Worm (Caenorhabditis elegans) whole organism, L1 larva: ENCODE measurements around the gene C05G5.5.

ENCODE experiments used
- C04F5.9 ChIP-seq: sonication (generic microtip); optimal IDR thresholded peaks from 2 replicates; lab custom pipeline; 2016; ENCODE audit warnings: missing genetic modification characterization, missing compliant biosample characterization
- F16B12.6 ChIP-seq: fragments of 150-350 bp; optimal IDR thresholded peaks from 2 replicates; lab custom pipeline; 2014; ENCODE audit warnings: missing biosample characterization, missing genetic modification characterization
- Y116A8C.19 ChIP-seq: sonication (generic microtip); optimal IDR thresholded peaks from 2 replicates; lab custom pipeline; 2016; ENCODE audit warnings: missing compliant biosample characterization, missing genetic modification characterization, borderline replicate concordance
- aha-1 ChIP-seq: fragments of 150-350 bp; optimal IDR thresholded peaks from 2 replicates; lab custom pipeline; 2014; ENCODE audit warnings: missing biosample characterization, missing genetic modification characterization
- alr-1 ChIP-seq: fragments of 200-800 bp; sonication (Bioruptor generic); optimal IDR thresholded peaks from 2 replicates; lab custom pipeline; 2018; ENCODE audit warnings: borderline replicate concordance, mild to moderate bottlenecking, missing genetic modification characterization, missing compliant biosample characterization
- ama-1 ChIP-seq: fragments of 150-350 bp; optimal IDR thresholded peaks from 2 replicates; lab custom pipeline; 2014
- ceh-63 ChIP-seq: fragments of 200-800 bp; sonication (Bioruptor generic); optimal IDR thresholded peaks from 2 replicates; lab custom pipeline; 2018; ENCODE audit warnings: mild to moderate bottlenecking, missing genetic modification characterization, missing compliant biosample characterization
- ceh-8 ChIP-seq: fragments of 200-800 bp; sonication (Bioruptor generic); optimal IDR thresholded peaks from 2 replicates; lab custom pipeline; 2018; ENCODE audit warnings: mild to moderate bottlenecking, missing genetic modification characterization, moderate library complexity, missing compliant biosample characterization
- ceh-82 ChIP-seq, 3 experiments: fragments of 150-350 bp in 1 of 3; sonication (generic microtip) in 2 of 3; optimal IDR thresholded peaks; 2 replicates each; lab custom pipeline; 2014 to 2017; ENCODE audit warnings: missing biosample characterization in 3 of 3, missing genetic modification characterization in 3 of 3
- ceh-90 ChIP-seq: sonication (generic microtip); optimal IDR thresholded peaks from 2 replicates; lab custom pipeline; 2016; ENCODE audit warnings: missing genetic modification characterization, missing compliant biosample characterization
- ces-1 ChIP-seq: fragments of 150-350 bp; optimal IDR thresholded peaks from 2 replicates; lab custom pipeline; 2014; ENCODE audit warnings: missing biosample characterization, missing genetic modification reagents, missing genetic modification characterization
- dpl-1 ChIP-seq, 3 experiments: fragments of 150-350 bp in 2 of 3; sonication (generic microtip) in 1 of 3; optimal IDR thresholded peaks; 2 replicates each; lab custom pipeline; 2014 to 2017; ENCODE audit warnings: missing biosample characterization in 3 of 3, missing genetic modification characterization in 3 of 3, missing genetic modification reagents in 3 of 3
- dsc-1 ChIP-seq: sonication (generic microtip); optimal IDR thresholded peaks from 2 replicates; lab custom pipeline; 2016; ENCODE audit warnings: mild to moderate bottlenecking, missing genetic modification characterization, missing compliant biosample characterization
- egl-13 ChIP-seq: sonication (generic microtip); optimal IDR thresholded peaks from 2 replicates; lab custom pipeline; 2016; ENCODE audit warnings: missing genotype, missing genetic modification reagents, missing genetic modification characterization, missing compliant biosample characterization
- egl-27 ChIP-seq, 2 experiments: fragments of 150-350 bp in 1 of 2; sonication (generic microtip); optimal IDR thresholded peaks; 3 replicates each; lab custom pipeline; 2017 to 2018; ENCODE audit warnings: missing biosample characterization in 2 of 2, missing genetic modification characterization in 2 of 2, missing genetic modification reagents in 2 of 2
- elt-2 ChIP-seq: sonication (generic microtip); optimal IDR thresholded peaks from 2 replicates; lab custom pipeline; 2016; ENCODE audit warnings: missing genetic modification characterization, mild to moderate bottlenecking, inconsistent platforms, missing compliant biosample characterization, missing genetic modification reagents
- fkh-4 ChIP-seq: sonication (generic microtip); optimal IDR thresholded peaks from 2 replicates; lab custom pipeline; 2016; ENCODE audit warnings: missing compliant biosample characterization, missing genetic modification characterization, borderline replicate concordance
- fos-1 ChIP-seq: fragments of 150-350 bp; optimal IDR thresholded peaks from 2 replicates; lab custom pipeline; 2014; ENCODE audit warnings: missing biosample characterization, missing genetic modification characterization
- hpl-2 ChIP-seq: fragments of 150-350 bp; optimal IDR thresholded peaks from 2 replicates; lab custom pipeline; 2014; ENCODE audit warnings: missing biosample characterization, missing genetic modification reagents, missing genetic modification characterization
- isw-1 ChIP-seq: fragments of 200-800 bp; sonication (Bioruptor generic); IDR thresholded peaks from 2 replicates; pipeline ENCODE4 v1.3.6; 2022; ENCODE audit warnings: missing genetic modification characterization, missing compliant biosample characterization
- lin-13 ChIP-seq: fragments of 150-350 bp; optimal IDR thresholded peaks from 2 replicates; lab custom pipeline; 2014; ENCODE audit warnings: missing biosample characterization, missing genetic modification reagents, missing genetic modification characterization
- lin-14 ChIP-seq: fragments of 200-800 bp; sonication (Bioruptor generic); optimal IDR thresholded peaks from 2 replicates; lab custom pipeline; 2018; ENCODE audit warnings: mild to moderate bottlenecking, missing genetic modification characterization, moderate library complexity, missing compliant biosample characterization
- lin-15B ChIP-seq: fragments of 150-350 bp; sonication (generic microtip); optimal IDR thresholded peaks from 3 replicates; lab custom pipeline; 2014; ENCODE audit warnings: missing biosample characterization, missing genetic modification characterization
- lin-35 ChIP-seq, 2 experiments: fragments of 150-350 bp; optimal IDR thresholded peaks; 2 replicates each; lab custom pipeline; 2014; ENCODE audit warnings: missing biosample characterization in 2 of 2, missing genetic modification characterization in 2 of 2, missing genetic modification reagents in 2 of 2
- lir-3 ChIP-seq: sonication (generic microtip); optimal IDR thresholded peaks from 2 replicates; lab custom pipeline; 2016; ENCODE audit warnings: mild to moderate bottlenecking, missing genetic modification characterization, moderate library complexity, missing compliant biosample characterization; ENCODE audit not compliant: poor library complexity
- mab-9 ChIP-seq: fragments of 200-800 bp; sonication (Bioruptor generic); IDR thresholded peaks from 2 replicates; pipeline ENCODE4 v1.3.6; 2022; ENCODE audit warnings: missing genetic modification reagents, missing genetic modification characterization, missing compliant biosample characterization
- mdl-1 ChIP-seq, 2 experiments: fragments of 150-350 bp; optimal IDR thresholded peaks; 2 replicates each; lab custom pipeline; 2014 to 2017; ENCODE audit warnings: missing biosample characterization in 2 of 2, missing genetic modification characterization in 2 of 2, inconsistent platforms in 1 of 2
- mep-1 ChIP-seq: fragments of 150-350 bp; optimal IDR thresholded peaks from 2 replicates; lab custom pipeline; 2014; ENCODE audit warnings: missing biosample characterization, missing genetic modification characterization
- nhr-12 ChIP-seq: sonication (generic microtip); optimal IDR thresholded peaks from 2 replicates; lab custom pipeline; 2017; ENCODE audit warnings: missing biosample characterization, missing genetic modification characterization
- nhr-19 ChIP-seq: fragments of 200-800 bp; sonication (Bioruptor generic); conservative IDR thresholded peaks from 2 replicates; pipeline ENCODE4 v1.3.6; 2022; ENCODE audit warnings: missing genetic modification characterization, missing compliant biosample characterization
- nhr-20 ChIP-seq: sonication (generic microtip); optimal IDR thresholded peaks from 2 replicates; lab custom pipeline; 2016; ENCODE audit warnings: mild to moderate bottlenecking, missing genetic modification characterization, missing compliant biosample characterization
- nhr-28 ChIP-seq: fragments of 150-350 bp; optimal IDR thresholded peaks from 2 replicates; lab custom pipeline; 2014; ENCODE audit warnings: missing biosample characterization, missing genetic modification characterization
- nhr-47 ChIP-seq: sonication (generic microtip); optimal IDR thresholded peaks from 2 replicates; lab custom pipeline; 2016; ENCODE audit warnings: mild to moderate bottlenecking, missing genetic modification characterization, moderate library complexity, missing compliant biosample characterization
- nhr-71 ChIP-seq: sonication (generic microtip); optimal IDR thresholded peaks from 2 replicates; lab custom pipeline; 2016; ENCODE audit warnings: mild to moderate bottlenecking, missing genetic modification characterization, moderate library complexity, missing compliant biosample characterization
- nhr-77 ChIP-seq: fragments of 150-350 bp; optimal IDR thresholded peaks from 2 replicates; lab custom pipeline; 2014; ENCODE audit warnings: missing biosample characterization, missing genetic modification characterization
- nhr-84 ChIP-seq: sonication (generic microtip); optimal IDR thresholded peaks from 2 replicates; lab custom pipeline; 2017; ENCODE audit warnings: missing biosample characterization, missing genetic modification characterization
- nhr-90 ChIP-seq: sonication (generic microtip); optimal IDR thresholded peaks from 2 replicates; lab custom pipeline; 2016; ENCODE audit warnings: mild to moderate bottlenecking, missing genetic modification characterization, missing compliant biosample characterization; ENCODE audit not compliant: poor library complexity
- pag-3 ChIP-seq: sonication (generic microtip); optimal IDR thresholded peaks from 2 replicates; lab custom pipeline; 2017; ENCODE audit warnings: missing genetic modification characterization, mild to moderate bottlenecking, missing compliant biosample characterization, antibody characterized with exemption, borderline replicate concordance; ENCODE audit not compliant: insufficient read depth
- pqm-1 ChIP-seq: sonication (generic microtip); optimal IDR thresholded peaks from 3 replicates; lab custom pipeline; 2017; ENCODE audit warnings: missing biosample characterization, missing genetic modification characterization
- rnt-1 ChIP-seq: sonication (generic microtip); optimal IDR thresholded peaks from 2 replicates; lab custom pipeline; 2016; ENCODE audit warnings: mild to moderate bottlenecking, missing genetic modification characterization, moderate library complexity, missing compliant biosample characterization
- snu-23 ChIP-seq: sonication (generic microtip); optimal IDR thresholded peaks from 2 replicates; lab custom pipeline; 2016; ENCODE audit warnings: missing genetic modification characterization, missing compliant biosample characterization
- sox-4 ChIP-seq: sonication (generic microtip); optimal IDR thresholded peaks from 2 replicates; lab custom pipeline; 2016; ENCODE audit warnings: missing genetic modification characterization, missing compliant biosample characterization
- sptf-1 ChIP-seq: fragments of 150-350 bp; optimal IDR thresholded peaks from 2 replicates; lab custom pipeline; 2014; ENCODE audit warnings: missing biosample characterization, missing genetic modification characterization
- sup-37 ChIP-seq: fragments of 200-800 bp; sonication (Bioruptor generic); optimal IDR thresholded peaks from 2 replicates; lab custom pipeline; 2018; ENCODE audit warnings: mild to moderate bottlenecking, missing genetic modification characterization, missing compliant biosample characterization
- tbx-2 ChIP-seq: sonication (generic microtip); optimal IDR thresholded peaks from 2 replicates; lab custom pipeline; 2016; ENCODE audit warnings: missing genetic modification characterization, missing compliant biosample characterization
- unc-130 ChIP-seq: fragments of 150-350 bp; optimal IDR thresholded peaks from 2 replicates; lab custom pipeline; 2017; ENCODE audit warnings: missing biosample characterization, missing genetic modification characterization, inconsistent platforms
- unc-30 ChIP-seq: sonication (generic microtip); optimal IDR thresholded peaks from 2 replicates; lab custom pipeline; 2017; ENCODE audit warnings: missing biosample characterization, missing genetic modification characterization
- unc-62 ChIP-seq: fragments of 150-350 bp; optimal IDR thresholded peaks from 2 replicates; lab custom pipeline; 2014; ENCODE audit warnings: missing biosample characterization, missing genetic modification reagents, missing genetic modification characterization
- unc-86 ChIP-seq: sonication (generic microtip); optimal IDR thresholded peaks from 2 replicates; lab custom pipeline; 2016; ENCODE audit warnings: missing genetic modification characterization, missing compliant biosample characterization
- unc-98 ChIP-seq: fragments of 200-800 bp; sonication (Bioruptor generic); IDR thresholded peaks from 2 replicates; pipeline ENCODE4 v1.3.6; 2022; ENCODE audit warnings: missing genetic modification characterization, missing compliant biosample characterization
- zag-1 ChIP-seq: fragments of 150-350 bp; optimal IDR thresholded peaks from 2 replicates; lab custom pipeline; 2014; ENCODE audit warnings: missing biosample characterization, missing genetic modification characterization
- zip-4 ChIP-seq: fragments of 200-800 bp; sonication (Bioruptor generic); optimal IDR thresholded peaks from 2 replicates; lab custom pipeline; 2018; ENCODE audit warnings: mild to moderate bottlenecking, missing genetic modification characterization, moderate library complexity, missing compliant biosample characterization
- ztf-11 ChIP-seq, 2 experiments: sonication (generic microtip); optimal IDR thresholded peaks; 2 replicates each; lab custom pipeline; 2016 to 2017; ENCODE audit warnings: missing genetic modification characterization in 2 of 2, missing biosample characterization in 1 of 2, missing compliant biosample characterization in 1 of 2

C05G5.5 gene

ce11 chrX:14731828-14732331, 29.0 kb downstream of the C05G5.5 start, which contains the start of gene F33C8.4:
Gene F33C8.4 (plus strand): TSS chrX:14732281.
- no peak for TF ChIP-seq mab-9 (GFP tag; lab: Robert Waterston, UW)
- no peak for TF ChIP-seq nhr-20
- TF ChIP-seq ceh-90 (tag; lab: Kevin White, UChicago) = no peak
- TF ChIP-seq unc-86 = no peak
- no peak for TF ChIP-seq pqm-1 (tag; lab: Kevin White, UChicago)
- TF ChIP-seq mep-1 (tag; lab: Kevin White, UChicago) = no peak
- no peak for TF ChIP-seq unc-30 (tag; lab: Kevin White, UChicago)
- no peak for TF ChIP-seq aha-1 (tag; lab: Kevin White, UChicago)
- TF ChIP-seq alr-1 = no peak
- no peak for TF ChIP-seq sup-37
- TF ChIP-seq ceh-82 (tag; optimal IDR thresholded peaks at IDR 0.05; lab: Kevin White, UChicago) = no peak
- TF ChIP-seq Y116A8C.19 (tag; lab: Kevin White, UChicago) = no peak
- no peak; the same call in 1 of the 2 replicates for TF ChIP-seq nhr-19
- peak; percentile 7 for TF ChIP-seq snu-23
- TF ChIP-seq tbx-2 (tag; lab: Kevin White, UChicago) = no peak
- TF ChIP-seq isw-1 (GFP tag; lab: Robert Waterston, UW) = no peak
- no peak for TF ChIP-seq nhr-90 (tag; lab: Kevin White, UChicago)
- TF ChIP-seq ces-1 (GFP tag; lab: Kevin White, UChicago) = no peak
- TF ChIP-seq lin-35 (GFP tag; optimal IDR thresholded peaks at IDR 0.05; lab: Kevin White, UChicago) = no peak
- no peak for TF ChIP-seq nhr-84 (tag; lab: Kevin White, UChicago)
- TF ChIP-seq ceh-8 (GFP tag; lab: Kevin White, UChicago) = no peak
- no peak for TF ChIP-seq zip-4 (GFP tag; lab: Kevin White, UChicago)
- no peak for TF ChIP-seq ztf-11 (tag; optimal IDR thresholded peaks at IDR 0.05; lab: Kevin White, UChicago)
- no peak for TF ChIP-seq nhr-12
- TF ChIP-seq sptf-1 = no peak
- TF ChIP-seq nhr-28 (tag; lab: Kevin White, UChicago) = no peak
- TF ChIP-seq unc-98 (GFP tag; lab: Robert Waterston, UW) = no peak
- no peak for TF ChIP-seq elt-2 (tag; lab: Kevin White, UChicago)
- TF ChIP-seq mdl-1 (tag; optimal IDR thresholded peaks at IDR 0.05; lab: Kevin White, UChicago) = peak in 1 of 2 experiments; percentile 8
- no peak for TF ChIP-seq dpl-1 (GFP tag; optimal IDR thresholded peaks at IDR 0.05; lab: Kevin White, UChicago)
- TF ChIP-seq lin-13 (GFP tag; lab: Kevin White, UChicago) = no peak
- TF ChIP-seq pag-3 (tag; lab: Kevin White, UChicago) = peak; percentile 43
- TF ChIP-seq ceh-63 (GFP tag; lab: Kevin White, UChicago) = no peak
- TF ChIP-seq egl-27 (tag; optimal IDR thresholded peaks at IDR 0.05; lab: Kevin White, UChicago) = no peak
- peak; percentile 83 for TF ChIP-seq dsc-1 (tag; lab: Kevin White, UChicago)
- TF ChIP-seq ama-1 = no peak
- TF ChIP-seq rnt-1 = peak; percentile 38
- no peak for TF ChIP-seq unc-62 (GFP tag; lab: Kevin White, UChicago)
- TF ChIP-seq unc-130 (tag; lab: Kevin White, UChicago) = peak; percentile 29
- no peak for TF ChIP-seq F16B12.6 (tag; lab: Kevin White, UChicago)
- TF ChIP-seq hpl-2 (GFP tag; lab: Kevin White, UChicago) = no peak
- TF ChIP-seq lin-14 = peak; percentile 70
- TF ChIP-seq lin-15B (tag; lab: Kevin White, UChicago) = no peak
- TF ChIP-seq fkh-4 (tag; lab: Kevin White, UChicago) = peak; percentile 18
- TF ChIP-seq sox-4 (tag; lab: Kevin White, UChicago) = no peak
- TF ChIP-seq nhr-77 (tag; lab: Kevin White, UChicago) = no peak
- TF ChIP-seq C04F5.9 = no peak
- no peak for TF ChIP-seq egl-13 (tag; lab: Kevin White, UChicago)
- no peak for TF ChIP-seq zag-1 (tag; lab: Kevin White, UChicago)
- no peak for TF ChIP-seq nhr-47
- TF ChIP-seq lir-3 (tag; lab: Kevin White, UChicago) = no peak
- TF ChIP-seq fos-1 (tag; lab: Kevin White, UChicago) = no peak
- TF ChIP-seq nhr-71 (tag; lab: Kevin White, UChicago) = peak; percentile 41
